Worm (Caenorhabditis elegans): ENCODE results near the gene F44G3.7.

The F44G3.7 gene

ce11 chrV:16171721-16172120, 34.8 kb upstream of the F44G3.7 start, which contains the start of gene K05D4.9:
Gene K05D4.9, minus strand, starts transcription at chrV:16171821.
- TF ChIP-seq snpc-1.1 (tag; optimal IDR thresholded peaks at IDR 0.05; ENCODE audit: insufficient read depth), result no peak
- TF ChIP-seq nhr-27 (tag; optimal IDR thresholded peaks at IDR 0.05), result no peak
- TF ChIP-seq lag-1 (GFP tag; IDR thresholded peaks at IDR 0.05), result no peak
- no peak for TF ChIP-seq dpff-1 (tag; optimal IDR thresholded peaks at IDR 0.05)
- TF ChIP-seq gei-17 (GFP tag; optimal IDR thresholded peaks at IDR 0.05), result no peak
- TF ChIP-seq ccch-3 (GFP tag; optimal IDR thresholded peaks at IDR 0.05), result no peak
- no peak for TF ChIP-seq repo-1 (tag; optimal IDR thresholded peaks at IDR 0.05)
- TF ChIP-seq Y53G8AR.9 (GFP tag; conservative IDR thresholded peaks at IDR 0.05), result no peak
- TF ChIP-seq B0019.2 (GFP tag; conservative IDR thresholded peaks at IDR 0.05), result no peak
- TF ChIP-seq egl-44 (GFP tag; IDR thresholded peaks at IDR 0.05), result no peak

ce11 chrV:16169026-16169425, 32.1 kb upstream of the F44G3.7 start, which contains the start of gene str-111:
Gene str-111, minus strand, starts transcription at chrV:16169126.
- no peak for TF ChIP-seq madf-10 (tag; optimal IDR thresholded peaks at IDR 0.05)
- TF ChIP-seq athp-1 (tag; optimal IDR thresholded peaks at IDR 0.05), result no peak
- no peak for TF ChIP-seq ets-4 (GFP tag; optimal IDR thresholded peaks at IDR 0.05)
- TF ChIP-seq nhr-27 (tag; optimal IDR thresholded peaks at IDR 0.05), result no peak
- no peak for TF ChIP-seq ztf-22 (GFP tag; optimal IDR thresholded peaks at IDR 0.05)
- no peak for TF ChIP-seq nfya-1 (tag; optimal IDR thresholded peaks at IDR 0.05; ENCODE audit: borderline replicate concordance, insufficient read depth)
- no peak for TF ChIP-seq F33H1.4 (GFP tag; IDR thresholded peaks at IDR 0.05)
- no peak for TF ChIP-seq rpc-1 (optimal IDR thresholded peaks at IDR 0.05)
- no peak for TF ChIP-seq rpc-1 (tag; optimal IDR thresholded peaks at IDR 0.05)
- no peak for TF ChIP-seq ZK185.1 (tag; optimal IDR thresholded peaks at IDR 0.05; ENCODE audit: poor library complexity, severe bottlenecking)
- no peak for TF ChIP-seq fkh-3 (tag; optimal IDR thresholded peaks at IDR 0.05)
- no peak for TF ChIP-seq mes-4 (tag; optimal IDR thresholded peaks at IDR 0.05)
- TF ChIP-seq ztf-3 (GFP tag; optimal IDR thresholded peaks at IDR 0.05), result no peak
- no peak for TF ChIP-seq let-526 (GFP tag; IDR thresholded peaks at IDR 0.05)

- TF ChIP-seq fkh-3 (tag; optimal IDR thresholded peaks at IDR 0.05), result no peak
- no peak for TF ChIP-seq mcd-1 (GFP tag; IDR thresholded peaks at IDR 0.05)
- TF ChIP-seq madf-10 (tag; optimal IDR thresholded peaks at IDR 0.05), result no peak
- TF ChIP-seq zfh-2 (GFP tag; conservative IDR thresholded peaks at IDR 0.05), result no peak
Observed at ce11 chrV:16165936-16166335, 29.0 kb upstream of the F44G3.7 start, which contains the start of gene str-108. Gene str-108, plus strand, starts transcription at chrV:16166236.

DNA sequence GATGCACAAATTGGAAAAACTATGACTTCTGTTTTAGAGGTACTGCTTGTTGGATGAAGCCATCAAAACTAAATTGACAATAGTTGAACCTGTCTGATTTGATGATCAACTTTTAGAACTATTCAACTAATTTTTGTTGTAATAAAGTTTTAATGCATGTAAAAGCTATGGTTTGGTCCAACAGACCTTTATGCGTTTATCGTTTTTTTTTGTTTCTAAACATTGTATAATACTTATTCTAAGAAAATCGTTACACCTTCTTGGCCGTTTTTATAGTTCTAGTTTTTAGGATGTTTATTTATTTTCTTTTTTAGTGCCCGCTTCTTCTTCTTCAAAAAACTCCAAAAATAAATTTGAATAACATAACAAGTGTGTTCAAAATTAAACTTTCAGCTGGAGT, 26.8 kb upstream of the F44G3.7 start, which contains the start of gene F10A3.12:
Gene F10A3.12, plus strand, starts transcription at position 301 of the 400 bp plus-strand sequence.
- no peak for TF ChIP-seq K12H6.12 (tag; optimal IDR thresholded peaks at IDR 0.05)
- no peak for TF ChIP-seq F49E8.2 (tag; optimal IDR thresholded peaks at IDR 0.05; ENCODE audit: insufficient read depth)
- TF ChIP-seq mxl-1 (tag; optimal IDR thresholded peaks at IDR 0.05), result no peak
- no peak for TF ChIP-seq ztf-6 (GFP tag; IDR thresholded peaks at IDR 0.05)
- no peak for TF ChIP-seq F52B5.7 (tag; optimal IDR thresholded peaks at IDR 0.05)
- no peak for TF ChIP-seq F22D6.2 (tag; optimal IDR thresholded peaks at IDR 0.05)
- no peak for TF ChIP-seq hmg-20 (GFP tag; IDR thresholded peaks at IDR 0.05)
- TF ChIP-seq ceh-100 (GFP tag; IDR thresholded peaks at IDR 0.05), result no peak
- TF ChIP-seq unc-62 (GFP tag; optimal IDR thresholded peaks at IDR 0.05), result no peak
- TF ChIP-seq Y53G8AR.9 (GFP tag; conservative IDR thresholded peaks at IDR 0.05), result no peak
- no peak for TF ChIP-seq F57A8.1 (GFP tag; optimal IDR thresholded peaks at IDR 0.05)
- no peak for TF ChIP-seq snpc-4 (GFP tag; optimal IDR thresholded peaks at IDR 0.05)
- TF ChIP-seq snpc-4 (tag; optimal IDR thresholded peaks at IDR 0.05), result no peak
- no peak for TF ChIP-seq nhr-90 (tag; optimal IDR thresholded peaks at IDR 0.05)
- TF ChIP-seq tlf-1 (GFP tag; optimal IDR thresholded peaks at IDR 0.05), result no peak
- no peak for TF ChIP-seq fkh-3 (tag; optimal IDR thresholded peaks at IDR 0.05)
- TF ChIP-seq snpc-3.4 (tag; optimal IDR thresholded peaks at IDR 0.05), result no peak
- TF ChIP-seq B0035.1 (tag; optimal IDR thresholded peaks at IDR 0.05), result no peak
